Fruit fly (Drosophila melanogaster) whole organism, embryonic: ENCODE data around the gene Cyt-c-d.

Source experiments
- B-H1 ChIP-seq: fragments of 200-800 bp; sonication (Bioruptor generic); IDR thresholded peaks from 3 replicates; pipeline ENCODE4 v1.3.6; 2022; ENCODE audit warnings: missing biosample characterization, missing genetic modification characterization
- B-H2 ChIP-seq: fragments of 200-800 bp; sonication (Bioruptor generic); optimal IDR thresholded peaks from 2 replicates; lab custom pipeline; 2018; ENCODE audit warnings: missing biosample characterization, mild to moderate bottlenecking, missing genetic modification characterization
- BEAF-32 ChIP-seq: fragments of 200-800 bp; sonication (Bioruptor generic); optimal IDR thresholded peaks from 3 replicates; lab custom pipeline; 2017; ENCODE audit warnings: missing biosample characterization, missing genetic modification characterization, mild to moderate bottlenecking, moderate library complexity, missing genetic modification reagents
- CG10209 ChIP-seq: fragments of 200-800 bp; sonication (Bioruptor generic); optimal IDR thresholded peaks from 3 replicates; lab custom pipeline; 2017; ENCODE audit warnings: missing biosample characterization, mild to moderate bottlenecking, missing genetic modification characterization, missing genetic modification reagents
- CG12155 ChIP-seq: fragments of 200-800 bp; sonication (Bioruptor generic); optimal IDR thresholded peaks from 3 replicates; lab custom pipeline; 2016; ENCODE audit warnings: missing biosample characterization, missing genetic modification characterization
- CG1602 ChIP-seq: fragments of 200-800 bp; sonication (Bioruptor generic); optimal IDR thresholded peaks from 3 replicates; lab custom pipeline; 2016; ENCODE audit warnings: missing biosample characterization, missing genetic modification characterization
- CG1603 ChIP-seq: fragments of 200-800 bp; sonication (Bioruptor generic); optimal IDR thresholded peaks from 2 replicates; lab custom pipeline; 2019; ENCODE audit warnings: missing biosample characterization, mild to moderate bottlenecking, missing genetic modification characterization, moderate library complexity
- CG17612 ChIP-seq: fragments of 200-800 bp; sonication (Bioruptor generic); IDR thresholded peaks from 2 replicates; pipeline ENCODE4 v1.3.6; 2022; ENCODE audit warnings: missing biosample characterization, missing genetic modification characterization
- CG2120 ChIP-seq: fragments of 200-800 bp; sonication (Bioruptor generic); optimal IDR thresholded peaks from 3 replicates; lab custom pipeline; 2016; ENCODE audit warnings: missing biosample characterization, missing genetic modification characterization
- CG30020 ChIP-seq: fragments of 200-800 bp; optimal IDR thresholded peaks from 2 replicates; lab custom pipeline; 2019; ENCODE audit warnings: missing biosample characterization, mild to moderate bottlenecking, missing genetic modification characterization, moderate library complexity
- CG31441 ChIP-seq: fragments of 200-800 bp; sonication (Bioruptor generic); IDR thresholded peaks from 2 replicates; pipeline ENCODE4 v1.3.6; 2022; ENCODE audit warnings: missing biosample characterization, missing genetic modification characterization
- CG3163 ChIP-seq: fragments of 200-800 bp; sonication (Bioruptor generic); optimal IDR thresholded peaks from 3 replicates; lab custom pipeline; 2016; ENCODE audit warnings: missing biosample characterization, missing genetic modification characterization
- CG3847 ChIP-seq: fragments of 200-800 bp; sonication (Bioruptor generic); IDR thresholded peaks from 2 replicates; pipeline ENCODE4 v1.3.6; 2022; ENCODE audit warnings: missing biosample characterization, missing genetic modification characterization
- CG4854 ChIP-seq: fragments of 200-800 bp; sonication (Bioruptor generic); optimal IDR thresholded peaks from 2 replicates; lab custom pipeline; 2016; ENCODE audit warnings: missing biosample characterization, missing genetic modification characterization, inconsistent platforms
- CG5245 ChIP-seq: fragments of 200-800 bp; sonication (Bioruptor generic); optimal IDR thresholded peaks from 3 replicates; lab custom pipeline; 2016; ENCODE audit warnings: missing biosample characterization, missing genetic modification characterization
- CG9437 ChIP-seq: fragments of 200-800 bp; sonication (Bioruptor generic); optimal IDR thresholded peaks from 2 replicates; lab custom pipeline; 2018; ENCODE audit warnings: missing biosample characterization, mild to moderate bottlenecking, missing genetic modification characterization
- CoRest ChIP-seq: fragments of 200-800 bp; sonication (Bioruptor generic); optimal IDR thresholded peaks from 3 replicates; lab custom pipeline; 2018; ENCODE audit warnings: missing biosample characterization, mild to moderate bottlenecking, missing genetic modification characterization, moderate library complexity
- Deaf1 ChIP-seq: fragments of 200-800 bp; optimal IDR thresholded peaks from 3 replicates; lab custom pipeline; 2019; ENCODE audit warnings: missing biosample characterization, mild to moderate bottlenecking, missing genetic modification characterization, moderate library complexity
- Dp ChIP-seq: fragments of 200-800 bp; sonication (Bioruptor generic); optimal IDR thresholded peaks from 2 replicates; lab custom pipeline; 2018; ENCODE audit warnings: missing biosample characterization, mild to moderate bottlenecking, missing genetic modification characterization, moderate library complexity
- E2f2 ChIP-seq: fragments of 200-800 bp; sonication (Bioruptor generic); IDR thresholded peaks from 2 replicates; pipeline ENCODE4 v1.3.6; 2022; ENCODE audit warnings: missing biosample characterization, missing genetic modification characterization
- Gug ChIP-seq: fragments of 200-800 bp; sonication (Bioruptor generic); IDR thresholded peaks from 4 replicates; pipeline ENCODE4 v1.3.6; 2022; ENCODE audit warnings: missing biosample characterization, missing genetic modification characterization
- Hr51 ChIP-seq, 2 experiments: fragments of 200-800 bp; sonication (Bioruptor generic); optimal IDR thresholded peaks; 2 replicates in 1 of 2; 3 replicates in 1 of 2; lab custom pipeline; 2016 to 2018; ENCODE audit warnings: missing biosample characterization in 2 of 2, missing genetic modification characterization in 2 of 2, mild to moderate bottlenecking in 1 of 2, moderate library complexity in 1 of 2
- MBD-R2 ChIP-seq: fragments of 200-800 bp; sonication (Bioruptor generic); IDR thresholded peaks from 2 replicates; pipeline ENCODE4 v1.3.6; 2022; ENCODE audit warnings: missing biosample characterization, missing genetic modification characterization
- MESR4 ChIP-seq: fragments of 200-800 bp; sonication (Bioruptor generic); optimal IDR thresholded peaks from 2 replicates; lab custom pipeline; 2018; ENCODE audit warnings: missing biosample characterization, mild to moderate bottlenecking, missing genetic modification characterization, moderate library complexity
- Pdp1 ChIP-seq, 2 experiments: fragments of 200-800 bp; sonication (Bioruptor generic); optimal IDR thresholded peaks; 3 replicates each; lab custom pipeline; 2016; ENCODE audit warnings: missing biosample characterization in 2 of 2, missing genetic modification characterization in 2 of 2, mild to moderate bottlenecking in 1 of 2, moderate library complexity in 1 of 2
- Sin3A ChIP-seq: fragments of >200 bp; optimal IDR thresholded peaks from 2 replicates; lab custom pipeline; 2018
- Trl ChIP-seq, 3 experiments: fragments of >200 bp in 2 of 3; fragments of 200-800 bp in 1 of 3; sonication (Bioruptor generic) in 1 of 3; optimal IDR thresholded peaks; 2 replicates in 1 of 3; 3 replicates in 2 of 3; lab custom pipeline; 2016 to 2017; ENCODE audit warnings: missing biosample characterization in 1 of 3, missing genetic modification characterization in 1 of 3
- YL-1 ChIP-seq: fragments of 200-800 bp; sonication (Bioruptor generic); optimal IDR thresholded peaks from 3 replicates; lab custom pipeline; 2017; ENCODE audit warnings: missing biosample characterization, mild to moderate bottlenecking, missing genetic modification characterization
- bab2 ChIP-seq: fragments of 200-800 bp; sonication (Bioruptor generic); optimal IDR thresholded peaks from 2 replicates; lab custom pipeline; 2016; ENCODE audit warnings: missing biosample characterization, missing genetic modification characterization
- cg ChIP-seq: fragments of 200-800 bp; sonication (Bioruptor generic); optimal IDR thresholded peaks from 3 replicates; lab custom pipeline; 2019; ENCODE audit warnings: missing biosample characterization, mild to moderate bottlenecking, missing genetic modification characterization, moderate library complexity
- chinmo ChIP-seq: fragments of 200-800 bp; sonication (Bioruptor generic); IDR thresholded peaks from 4 replicates; pipeline ENCODE4 v1.3.6; 2022; ENCODE audit warnings: missing biosample characterization, missing genetic modification characterization; ENCODE audit not compliant: partially characterized antibody
- dysf ChIP-seq: fragments of 200-800 bp; sonication (Bioruptor generic); IDR thresholded peaks from 3 replicates; pipeline ENCODE4 v1.3.6; 2022; ENCODE audit warnings: missing biosample characterization, missing genetic modification characterization
- ewg ChIP-seq: fragments of 200-800 bp; sonication (Bioruptor generic); optimal IDR thresholded peaks from 3 replicates; lab custom pipeline; 2017; ENCODE audit warnings: mild to moderate bottlenecking, missing biosample characterization, missing genetic modification reagents, missing genetic modification characterization
- gcm ChIP-seq: fragments of 200-800 bp; sonication (Bioruptor generic); optimal IDR thresholded peaks from 2 replicates; lab custom pipeline; 2019; ENCODE audit warnings: missing biosample characterization, mild to moderate bottlenecking, missing genetic modification characterization, moderate library complexity
- ham ChIP-seq: fragments of 200-800 bp; sonication (Bioruptor generic); IDR thresholded peaks from 2 replicates; pipeline ENCODE4 v1.3.6; 2022; ENCODE audit warnings: missing biosample characterization, missing genetic modification characterization
- lov ChIP-seq, 2 experiments: fragments of 200-800 bp in 1 of 2; fragments of >200 bp in 1 of 2; sonication (Bioruptor generic) in 1 of 2; IDR thresholded peaks in 1 of 2; optimal IDR thresholded peaks in 1 of 2; 2 replicates in 1 of 2; 3 replicates in 1 of 2; pipeline versions ENCODE4 v1.3.6 to Lab custom; 2017 to 2022; ENCODE audit warnings: missing biosample characterization in 1 of 2, missing genetic modification characterization in 1 of 2
- org-1 ChIP-seq: fragments of 200-800 bp; sonication (Bioruptor generic); optimal IDR thresholded peaks from 2 replicates; lab custom pipeline; 2017; ENCODE audit warnings: missing biosample characterization, missing genetic modification characterization
- p53 ChIP-seq: fragments of 200-800 bp; sonication (Bioruptor generic); optimal IDR thresholded peaks from 2 replicates; lab custom pipeline; 2016; ENCODE audit warnings: missing biosample characterization, missing genetic modification characterization
- peb ChIP-seq: fragments of 200-800 bp; sonication (Bioruptor generic); IDR thresholded peaks from 2 replicates; pipeline ENCODE4 v1.3.6; 2022; ENCODE audit warnings: missing biosample characterization, missing genetic modification characterization
- pfk ChIP-seq: fragments of 200-800 bp; sonication (Bioruptor generic); optimal IDR thresholded peaks from 2 replicates; lab custom pipeline; 2018; ENCODE audit warnings: missing biosample characterization, mild to moderate bottlenecking, missing genetic modification characterization, moderate library complexity
- pros ChIP-seq: fragments of 200-800 bp; sonication (Bioruptor generic); optimal IDR thresholded peaks from 3 replicates; lab custom pipeline; 2019; ENCODE audit warnings: missing biosample characterization, mild to moderate bottlenecking, missing genetic modification characterization, moderate library complexity
- rib ChIP-seq: fragments of 200-800 bp; sonication (Bioruptor generic); IDR thresholded peaks from 2 replicates; pipeline ENCODE4 v1.3.6; 2022; ENCODE audit warnings: missing biosample characterization, missing genetic modification characterization
- sens ChIP-seq: fragments of 200-800 bp; sonication (Bioruptor generic); peaks from one replicate; lab custom pipeline; 2016; ENCODE audit warnings: missing biosample characterization, missing genetic modification characterization
- sim ChIP-seq: fragments of 200-800 bp; sonication (Bioruptor generic); IDR thresholded peaks from 2 replicates; pipeline ENCODE4 v1.3.6; 2022; ENCODE audit warnings: missing biosample characterization, missing genetic modification characterization
- stwl ChIP-seq: fragments of 200-800 bp; sonication (Bioruptor generic); optimal IDR thresholded peaks from 3 replicates; lab custom pipeline; 2018; ENCODE audit warnings: missing biosample characterization, mild to moderate bottlenecking, missing genetic modification characterization, moderate library complexity
- unpg ChIP-seq: fragments of 200-800 bp; sonication (Bioruptor generic); optimal IDR thresholded peaks from 3 replicates; lab custom pipeline; 2018; ENCODE audit warnings: missing biosample characterization, mild to moderate bottlenecking, missing genetic modification characterization, moderate library complexity

Gene Cyt-c-d

dm6 chr2L:16689800-16690618, 25.7 kb upstream of the Cyt-c-d start (continued):
- no peak for TF ChIP-seq CG5245
- peak; percentile 10 for TF ChIP-seq CG10209 (GFP tag; lab: Kevin White, UChicago)
- peak; percentile 8 for TF ChIP-seq unpg (GFP tag; lab: Kevin White, UChicago)
- TF ChIP-seq gcm (GFP tag; lab: Kevin White, UChicago), result no peak
- TF ChIP-seq Deaf1, result peak; percentile 93
- no peak for TF ChIP-seq p53
- TF ChIP-seq CG2120 (GFP tag; lab: Kevin White, UChicago), result peak; percentile 68
- peak; percentile 90 for TF ChIP-seq sens (GFP tag; lab: Kevin White, UChicago)
- TF ChIP-seq ham (GFP tag; lab: Robert Waterston, UW), result no peak
- peak; percentile 84 for TF ChIP-seq ewg (GFP tag; lab: Kevin White, UChicago)
- no peak for TF ChIP-seq sim
- TF ChIP-seq cg, result peak; percentile 37
- peak; percentile 41; the same call in 1 of the 3 replicates for TF ChIP-seq dysf (GFP tag; lab: Robert Waterston, UW)
- peak; percentile 8 for TF ChIP-seq pros (GFP tag; lab: Kevin White, UChicago)
- TF ChIP-seq CoRest (tag; lab: Kevin White, UChicago), result peak; percentile 45
- peak; percentile 14 for TF ChIP-seq CG4854 (GFP tag; lab: Kevin White, UChicago)
- no peak for TF ChIP-seq rib
- peak; percentile 38 for TF ChIP-seq org-1 (GFP tag; lab: Kevin White, UChicago)
- TF ChIP-seq Hr51 (GFP tag; optimal IDR thresholded peaks at IDR 0.05; lab: Kevin White, UChicago), result peak in 1 of 2 experiments; percentile 47
- TF ChIP-seq CG1602, result peak; percentile 10
- peak; percentile 26 for TF ChIP-seq bab2 (GFP tag; lab: Kevin White, UChicago)
- peak; percentile 33 for TF ChIP-seq CG12155 (GFP tag; lab: Kevin White, UChicago)

dm6 chr2L:16690619-16690908, 25.1 kb upstream of the Cyt-c-d start:
- TF ChIP-seq Deaf1, result peak; percentile 74
- TF ChIP-seq chinmo (GFP tag; lab: Robert Waterston, UW), result 0 out of 4 replicates have a peak, but pooled peaks have one; percentile 40
- peak in 1 of 2 experiments; percentile 59 for TF ChIP-seq Trl (optimal IDR thresholded peaks at IDR 0.05; lab: Kevin White, UChicago)
- no peak for TF ChIP-seq Trl (GFP tag; optimal IDR thresholded peaks at IDR 0.05; lab: Kevin White, UChicago)
- TF ChIP-seq Hr51 (GFP tag; optimal IDR thresholded peaks at IDR 0.05; lab: Kevin White, UChicago), result no peak
- TF ChIP-seq pfk (GFP tag; lab: Kevin White, UChicago), result peak; percentile 88
- TF ChIP-seq cg, result peak; percentile 6
- peak; percentile 23 for TF ChIP-seq stwl (tag; lab: Kevin White, UChicago)
- no peak for TF ChIP-seq peb (GFP tag; lab: Robert Waterston, UW)
- TF ChIP-seq, all 482 proteins: peak for 6

- TF ChIP-seq MBD-R2 (GFP tag; lab: Robert Waterston, UW) (peak; percentile 62), Gug (GFP tag; lab: Robert Waterston, UW) (no peak), CG3163 (GFP tag; lab: Kevin White, UChicago) (no peak), Pdp1 (GFP tag; optimal IDR thresholded peaks at IDR 0.05; lab: Kevin White, UChicago) (no peak), B-H2 (peak; percentile 8), BEAF-32 (GFP tag; lab: Kevin White, UChicago) (peak; percentile 2), CG30020 (tag; lab: Kevin White, UChicago) (peak; percentile 94), B-H1 (GFP tag; lab: Robert Waterston, UW) (no peak), lov (optimal IDR thresholded peaks at IDR 0.05; lab: Kevin White, UChicago) (no peak), lov (GFP tag; IDR thresholded peaks at IDR 0.05; lab: Robert Waterston, UW) (no peak), MESR4 (GFP tag; lab: Kevin White, UChicago) (peak; percentile 29), CG3847 (no peak), CG17612 (no peak), E2f2 (GFP tag; lab: Robert Waterston, UW) (peak; percentile 20; the same call in 1 of the 2 replicates), CG9437 (GFP tag; lab: Kevin White, UChicago) (peak; percentile 76), dysf (GFP tag; lab: Robert Waterston, UW) (no peak), CG31441 (GFP tag; lab: Robert Waterston, UW) (no peak), YL-1 (peak; percentile 22), Dp (GFP tag; lab: Kevin White, UChicago) (peak; percentile 31), Sin3A (no peak), CG1603 (tag; lab: Kevin White, UChicago) (peak; percentile 48)
Measured at dm6 chr2L:16703008-16703510, 12.6 kb upstream of the Cyt-c-d start.
